Worm (Caenorhabditis elegans) whole organism, late embryonic: Measurements from ENCODE around the gene irld-22.

Experiments used
- C08G9.2 ChIP-seq: sonication (generic microtip); optimal IDR thresholded peaks from 2 replicates; lab custom pipeline; 2016; ENCODE audit warnings: mild to moderate bottlenecking, missing genetic modification characterization, moderate library complexity, missing compliant biosample characterization
- F13H6.1 ChIP-seq: sonication (generic microtip); optimal IDR thresholded peaks from 2 replicates; lab custom pipeline; 2016; ENCODE audit warnings: missing genetic modification characterization, missing compliant biosample characterization
- Y22D7AL.16 ChIP-seq: sonication (generic microtip); optimal IDR thresholded peaks from 2 replicates; lab custom pipeline; 2016; ENCODE audit warnings: missing genetic modification characterization, missing compliant biosample characterization
- ceh-14 ChIP-seq: sonication (generic microtip); optimal IDR thresholded peaks from 2 replicates; lab custom pipeline; 2016; ENCODE audit warnings: missing genotype, missing genetic modification characterization, missing compliant biosample characterization
- ceh-19 ChIP-seq: fragments of 200-800 bp; sonication (Bioruptor generic); optimal IDR thresholded peaks from 2 replicates; lab custom pipeline; 2018; ENCODE audit warnings: mild to moderate bottlenecking, missing genetic modification characterization, missing compliant biosample characterization
- ceh-2 ChIP-seq: sonication (generic microtip); optimal IDR thresholded peaks from 2 replicates; lab custom pipeline; 2016; ENCODE audit warnings: missing genotype, missing genetic modification characterization, missing compliant biosample characterization
- ceh-22 ChIP-seq: sonication (generic microtip); optimal IDR thresholded peaks from 2 replicates; lab custom pipeline; 2017; ENCODE audit warnings: missing biosample characterization, missing genetic modification characterization
- ceh-24 ChIP-seq: sonication (generic microtip); optimal IDR thresholded peaks from 2 replicates; lab custom pipeline; 2016; ENCODE audit warnings: mild to moderate bottlenecking, missing genetic modification characterization, missing compliant biosample characterization
- ceh-30 ChIP-seq: fragments of 150-350 bp; optimal IDR thresholded peaks from 2 replicates; lab custom pipeline; 2014; ENCODE audit warnings: missing biosample characterization, missing genetic modification characterization
- ceh-45 ChIP-seq: fragments of 200-800 bp; sonication (Bioruptor generic); IDR thresholded peaks from 2 replicates; pipeline ENCODE4 v1.3.6; 2022; ENCODE audit warnings: missing genetic modification reagents, missing genetic modification characterization, missing compliant biosample characterization
- ceh-48 ChIP-seq: sonication (generic microtip); optimal IDR thresholded peaks from 2 replicates; lab custom pipeline; 2016; ENCODE audit warnings: missing genetic modification characterization, inconsistent platforms, missing compliant biosample characterization
- dmd-4 ChIP-seq: sonication (generic microtip); optimal IDR thresholded peaks from 2 replicates; lab custom pipeline; 2016; ENCODE audit warnings: borderline replicate concordance, missing genetic modification characterization, missing compliant biosample characterization
- dve-1 ChIP-seq: sonication (generic microtip); optimal IDR thresholded peaks from 2 replicates; lab custom pipeline; 2017; ENCODE audit warnings: antibody characterized with exemption, mild to moderate bottlenecking, missing genetic modification characterization, missing compliant biosample characterization
- eyg-1 ChIP-seq: sonication (generic microtip); optimal IDR thresholded peaks from 2 replicates; lab custom pipeline; 2016; ENCODE audit warnings: missing genotype, missing genetic modification characterization, missing compliant biosample characterization
- fkh-10 ChIP-seq: fragments of 150-350 bp; optimal IDR thresholded peaks from 2 replicates; lab custom pipeline; 2014; ENCODE audit warnings: missing biosample characterization, missing genetic modification reagents, missing genetic modification characterization
- fkh-6 ChIP-seq: sonication (generic microtip); optimal IDR thresholded peaks from 2 replicates; lab custom pipeline; 2016; ENCODE audit warnings: missing genetic modification characterization, missing compliant biosample characterization
- hlh-13 ChIP-seq: fragments of 200-800 bp; sonication (Bioruptor generic); optimal IDR thresholded peaks from 2 replicates; lab custom pipeline; 2018; ENCODE audit warnings: mild to moderate bottlenecking, missing genetic modification characterization, missing compliant biosample characterization
- lim-6 ChIP-seq: sonication (generic microtip); optimal IDR thresholded peaks from 2 replicates; lab custom pipeline; 2016; ENCODE audit warnings: missing genetic modification characterization, missing compliant biosample characterization
- lin-11 ChIP-seq: fragments of 200-800 bp; sonication (Bioruptor generic); optimal IDR thresholded peaks from 2 replicates; lab custom pipeline; 2018; ENCODE audit warnings: mild to moderate bottlenecking, missing genetic modification characterization, missing compliant biosample characterization
- madf-2 ChIP-seq: sonication (generic microtip); optimal IDR thresholded peaks from 2 replicates; lab custom pipeline; 2017; ENCODE audit warnings: missing genetic modification characterization, missing compliant biosample characterization
- mec-3 ChIP-seq: sonication (generic microtip); optimal IDR thresholded peaks from 2 replicates; lab custom pipeline; 2016; ENCODE audit warnings: borderline replicate concordance, missing genetic modification characterization, missing compliant biosample characterization
- nfya-1 ChIP-seq: sonication (generic microtip); optimal IDR thresholded peaks from 2 replicates; lab custom pipeline; 2017; ENCODE audit warnings: missing genetic modification characterization, mild to moderate bottlenecking, missing compliant biosample characterization, antibody characterized with exemption, moderate library complexity
- npax-4 ChIP-seq: sonication (generic microtip); optimal IDR thresholded peaks from 2 replicates; lab custom pipeline; 2016; ENCODE audit warnings: missing genetic modification characterization, missing compliant biosample characterization
- odd-2 ChIP-seq: sonication (generic microtip); optimal IDR thresholded peaks from 2 replicates; lab custom pipeline; 2017; ENCODE audit warnings: antibody characterized with exemption, mild to moderate bottlenecking, missing genetic modification characterization, missing compliant biosample characterization
- pax-1 ChIP-seq: fragments of 150-350 bp; optimal IDR thresholded peaks from 2 replicates; lab custom pipeline; 2014; ENCODE audit warnings: missing biosample characterization, missing genetic modification characterization
- pha-2 ChIP-seq: sonication (generic microtip); optimal IDR thresholded peaks from 2 replicates; lab custom pipeline; 2017; ENCODE audit warnings: mild to moderate bottlenecking, missing genetic modification characterization, missing compliant biosample characterization
- ref-2 ChIP-seq: sonication (generic microtip); optimal IDR thresholded peaks from 2 replicates; lab custom pipeline; 2016; ENCODE audit warnings: missing genetic modification characterization, missing compliant biosample characterization
- syd-9 ChIP-seq: sonication (generic microtip); optimal IDR thresholded peaks from 2 replicates; lab custom pipeline; 2016; ENCODE audit warnings: mild to moderate bottlenecking, missing genetic modification characterization, moderate library complexity, missing compliant biosample characterization
- unc-3 ChIP-seq, 2 experiments: fragments of 200-800 bp in 1 of 2; sonication (Bioruptor generic) in 1 of 2; sonication (generic microtip) in 1 of 2; conservative IDR thresholded peaks in 1 of 2; optimal IDR thresholded peaks in 1 of 2; 2 replicates each; pipeline versions ENCODE4 v1.3.6 to Lab custom; 2016 to 2022; ENCODE audit warnings: missing compliant biosample characterization in 2 of 2, missing genetic modification characterization in 2 of 2, missing genetic modification reagents in 1 of 2
- unc-55 ChIP-seq: sonication (generic microtip); optimal IDR thresholded peaks from 2 replicates; lab custom pipeline; 2017; ENCODE audit warnings: missing biosample characterization, missing genetic modification reagents, missing genetic modification characterization
- unc-86 ChIP-seq: sonication (generic microtip); optimal IDR thresholded peaks from 2 replicates; lab custom pipeline; 2016; ENCODE audit warnings: missing genetic modification characterization, missing compliant biosample characterization
- zip-5 ChIP-seq: sonication (generic microtip); optimal IDR thresholded peaks from 2 replicates; lab custom pipeline; 2016; ENCODE audit warnings: missing genetic modification characterization, missing compliant biosample characterization
- ztf-16 ChIP-seq: sonication (generic microtip); optimal IDR thresholded peaks from 2 replicates; lab custom pipeline; 2017; ENCODE audit warnings: missing genetic modification characterization, missing compliant biosample characterization

The irld-22 gene

DNA sequence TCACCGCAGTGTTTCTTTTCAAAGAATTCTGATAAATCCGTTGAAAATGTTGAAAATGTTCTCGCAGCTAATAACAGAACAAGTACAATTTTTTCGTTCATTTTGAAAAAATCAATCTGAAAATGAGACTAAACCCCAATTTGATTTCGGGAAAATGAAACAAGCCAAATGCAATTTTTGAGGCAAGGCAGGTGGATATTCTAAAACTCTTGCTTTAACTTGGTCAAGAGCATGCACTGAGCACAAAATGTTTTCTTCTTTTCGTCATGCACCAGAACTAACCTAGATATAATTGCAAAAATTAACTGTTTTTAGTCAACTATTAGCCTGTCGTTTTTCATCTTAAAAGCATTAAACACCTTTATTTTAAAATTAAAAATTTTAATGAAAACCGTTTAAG is at the start of gene irld-22:
irld-22 (minus strand) TSS at position 101 of the 400 bp plus-strand sequence.
- TF ChIP-seq ceh-48 (tag; lab: Kevin White, UChicago) = no peak
- no peak for TF ChIP-seq madf-2 (tag; lab: Kevin White, UChicago)
- no peak for TF ChIP-seq odd-2 (tag; lab: Kevin White, UChicago)
- no peak for TF ChIP-seq C08G9.2
- TF ChIP-seq ztf-16 (tag; lab: Kevin White, UChicago) = no peak
- no peak for TF ChIP-seq ceh-45
- TF ChIP-seq ceh-22 (tag; lab: Kevin White, UChicago) = no peak
- TF ChIP-seq hlh-13 (GFP tag; lab: Kevin White, UChicago) = no peak
- TF ChIP-seq lim-6 (tag; lab: Kevin White, UChicago) = no peak
- no peak for TF ChIP-seq pax-1 (tag; lab: Kevin White, UChicago)
- TF ChIP-seq, all 69 proteins: peak for 0

DNA sequence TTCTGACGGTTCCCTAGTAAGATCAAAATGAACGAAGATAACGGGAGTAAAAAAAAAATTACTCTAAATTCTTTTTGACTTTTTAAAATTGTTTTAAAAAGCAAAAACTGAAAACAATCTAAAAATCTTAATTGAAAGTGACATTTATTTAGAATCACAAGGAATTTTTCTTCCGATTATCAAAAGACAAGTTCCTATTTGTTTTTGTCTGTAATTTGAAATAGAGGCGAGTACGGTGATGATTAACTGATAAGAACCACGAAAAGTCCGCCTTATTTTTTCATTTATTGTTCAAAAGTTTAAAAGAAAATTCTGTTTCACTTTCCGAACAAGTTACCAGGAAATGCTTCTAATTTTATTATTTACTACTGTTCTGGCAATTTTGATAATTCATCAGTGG is 49.7 kb upstream of the irld-22 start, which contains the start of gene dach-1:
dach-1 (plus strand) TSS at position 301 of the 400 bp plus-strand sequence.
- no peak for TF ChIP-seq fkh-10 (GFP tag; lab: Kevin White, UChicago)
- TF ChIP-seq ceh-48 (tag; lab: Kevin White, UChicago) = no peak
- TF ChIP-seq dmd-4 = no peak
- TF ChIP-seq ceh-19 (GFP tag; lab: Kevin White, UChicago) = no peak
- no peak for TF ChIP-seq dve-1 (tag; lab: Kevin White, UChicago)
- TF ChIP-seq eyg-1 = no peak
- no peak for TF ChIP-seq F13H6.1 (tag; lab: Kevin White, UChicago)
- TF ChIP-seq npax-4 (tag; lab: Kevin White, UChicago) = no peak
- TF ChIP-seq unc-55 (GFP tag; lab: Kevin White, UChicago) = no peak
- TF ChIP-seq odd-2 (tag; lab: Kevin White, UChicago) = no peak
- no peak for TF ChIP-seq hlh-13 (GFP tag; lab: Kevin White, UChicago)
- TF ChIP-seq Y22D7AL.16 (tag; lab: Kevin White, UChicago) = no peak
- no peak for TF ChIP-seq zip-5
- TF ChIP-seq unc-86 = no peak
- no peak for TF ChIP-seq ceh-14 (tag; lab: Kevin White, UChicago)
- TF ChIP-seq syd-9 (tag; lab: Kevin White, UChicago) = no peak
- TF ChIP-seq nfya-1 (tag; lab: Kevin White, UChicago) = no peak

DNA sequence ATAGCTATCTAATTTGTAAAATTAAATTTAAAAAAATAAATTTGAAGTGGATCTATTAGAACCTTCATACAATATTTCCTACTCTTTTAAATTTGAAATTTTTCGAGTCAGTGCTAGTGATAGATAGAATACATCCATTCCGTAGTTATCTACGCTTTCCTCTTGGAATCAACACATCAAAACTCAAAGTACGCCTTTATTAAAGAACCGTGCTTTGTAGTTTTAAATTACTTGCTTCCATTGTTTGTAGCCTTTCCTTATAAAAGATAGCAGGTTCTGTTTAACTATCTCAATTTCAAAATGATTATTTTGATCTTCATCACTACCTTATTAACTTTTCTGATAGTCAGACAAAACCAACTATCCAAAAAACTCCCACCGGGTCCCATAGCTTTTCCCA is 45.1 kb upstream of the irld-22 start, which contains the start of gene cyp-35B3:
cyp-35B3 (plus strand) TSS at position 301 of the 400 bp plus-strand sequence.
- TF ChIP-seq ref-2 (tag; lab: Kevin White, UChicago) = no peak

DNA sequence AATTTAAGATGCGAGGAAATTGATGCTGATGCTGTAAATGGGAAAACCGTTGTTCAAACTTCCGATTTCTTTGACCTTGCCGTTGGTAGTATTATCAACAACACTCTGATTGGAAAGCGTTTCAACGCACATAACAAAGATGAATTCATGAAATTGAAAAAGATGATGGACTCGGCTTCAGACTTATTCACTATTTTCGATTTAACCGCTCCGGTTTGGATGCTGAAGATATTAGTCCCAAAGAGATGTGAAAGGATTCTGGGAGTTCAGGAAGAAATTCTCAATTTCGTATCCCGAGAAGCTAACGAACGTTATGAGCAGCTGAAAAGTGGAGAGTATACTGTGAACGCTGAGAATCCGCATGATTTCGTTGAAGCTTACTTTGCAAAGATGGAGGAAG is 43.4 kb upstream of the irld-22 start:
- TF ChIP-seq odd-2 (tag; lab: Kevin White, UChicago) (no peak), unc-86 (no peak), dve-1 (tag; lab: Kevin White, UChicago) (no peak), lin-11 (tag; lab: Kevin White, UChicago) (no peak), ceh-19 (GFP tag; lab: Kevin White, UChicago) (no peak), mec-3 (tag; lab: Kevin White, UChicago) (no peak), ceh-2 (no peak), ceh-24 (tag; lab: Kevin White, UChicago) (no peak), unc-3 (GFP tag; conservative IDR thresholded peaks at IDR 0.05; lab: Robert Waterston, UW) (no peak), unc-3 (tag; optimal IDR thresholded peaks at IDR 0.05; lab: Kevin White, UChicago) (no peak), pha-2 (tag; lab: Kevin White, UChicago) (no peak), F13H6.1 (tag; lab: Kevin White, UChicago) (no peak), fkh-6 (tag; lab: Kevin White, UChicago) (no peak), ceh-30 (tag; lab: Kevin White, UChicago) (no peak)

DNA sequence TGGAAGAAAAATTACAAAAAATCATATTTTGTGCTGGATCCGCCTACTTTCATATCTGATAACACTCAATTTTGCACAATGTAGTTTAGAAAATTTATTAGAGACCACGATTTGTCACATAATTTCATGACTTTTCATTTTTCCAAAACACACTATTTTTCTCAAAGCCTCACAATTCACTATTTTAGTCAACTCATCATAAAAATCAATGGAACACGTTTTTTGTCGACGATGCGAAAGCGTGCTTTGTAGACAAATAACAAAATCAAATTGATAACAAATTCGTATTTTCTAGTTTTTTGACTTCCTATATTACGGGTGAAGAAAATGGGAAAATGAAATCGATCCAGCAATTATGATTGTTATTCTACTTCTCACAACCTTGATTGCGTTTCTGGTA is 41.9 kb upstream of the irld-22 start, which contains the start of gene cyp-35B2:
cyp-35B2 (plus strand) TSS at position 301 of the 400 bp plus-strand sequence.
- no peak for TF ChIP-seq zip-5
- no peak for TF ChIP-seq ceh-48 (tag; lab: Kevin White, UChicago)
- no peak for TF ChIP-seq pha-2 (tag; lab: Kevin White, UChicago)
